Worm (Caenorhabditis elegans) whole organism, young adult: ENCODE measurements around the gene C08E8.1.

Source experiments
- T26A5.8 ChIP-seq: sonication (generic microtip); optimal IDR thresholded peaks from 2 replicates; lab custom pipeline; 2016; ENCODE audit warnings: missing genetic modification characterization, missing compliant biosample characterization
- ama-1 ChIP-seq, 3 experiments: fragments of 150-350 bp in 1 of 3; sonication (generic microtip) in 2 of 3; optimal IDR thresholded peaks; 2 replicates each; lab custom pipeline; 2014 to 2018; ENCODE audit warnings: missing biosample characterization in 2 of 3, missing genetic modification characterization in 2 of 3, missing genetic modification reagents in 2 of 3
- madf-10 ChIP-seq: sonication (generic microtip); optimal IDR thresholded peaks from 2 replicates; lab custom pipeline; 2016; ENCODE audit warnings: mild to moderate bottlenecking, missing genetic modification characterization, missing compliant biosample characterization
- sea-2 ChIP-seq: fragments of 200-800 bp; sonication (Bioruptor generic); IDR thresholded peaks from 2 replicates; pipeline ENCODE4 v1.3.6; 2022; ENCODE audit warnings: missing genetic modification characterization, missing compliant biosample characterization
- snpc-4 ChIP-seq, 5 experiments: fragments of 150-350 bp in 1 of 5; sonication (generic microtip) in 4 of 5; optimal IDR thresholded peaks; 2 replicates each; lab custom pipeline; 2014 to 2018; ENCODE audit warnings: missing genetic modification characterization in 5 of 5, missing biosample characterization in 3 of 5, antibody characterized with exemption in 2 of 5, mild to moderate bottlenecking in 2 of 5, missing compliant biosample characterization in 2 of 5, missing genotype in 2 of 5, moderate library complexity in 2 of 5, missing genetic modification reagents in 1 of 5
- unc-130 ChIP-seq: sonication (generic microtip); optimal IDR thresholded peaks from 2 replicates; lab custom pipeline; 2016; ENCODE audit warnings: missing genetic modification reagents, missing genetic modification characterization, missing compliant biosample characterization
- ztf-3 ChIP-seq: fragments of 200-800 bp; sonication (Bioruptor generic); optimal IDR thresholded peaks from 2 replicates; lab custom pipeline; 2018; ENCODE audit warnings: mild to moderate bottlenecking, missing genetic modification characterization, missing compliant biosample characterization

- TF ChIP-seq ama-1 (optimal IDR thresholded peaks at IDR 0.05; lab: Kevin White, UChicago) = no peak
- TF ChIP-seq ama-1 (GFP tag; optimal IDR thresholded peaks at IDR 0.05; lab: Kevin White, UChicago) = no peak
- no peak for TF ChIP-seq sea-2
- no peak for TF ChIP-seq ztf-3 (GFP tag; lab: Kevin White, UChicago)
- TF ChIP-seq snpc-4 (GFP tag; optimal IDR thresholded peaks at IDR 0.05; lab: Kevin White, UChicago) = no peak
- no peak for TF ChIP-seq snpc-4 (tag; optimal IDR thresholded peaks at IDR 0.05; lab: Kevin White, UChicago)
- TF ChIP-seq unc-130 (GFP tag; lab: Kevin White, UChicago) = no peak
- TF ChIP-seq madf-10 (tag; lab: Kevin White, UChicago) = no peak
- TF ChIP-seq T26A5.8 (tag; lab: Kevin White, UChicago) = no peak
Measured at ce11 chrV:18395649-18396048, 33.3 kb upstream of the C08E8.1 start, which contains the start of gene Y51A2B.9.
